Worm (Caenorhabditis elegans): Measurements from ENCODE around the gene F36D4.4.

ce11 chrV:9408869-9409268 lies 5.5 kb downstream of the F36D4.4 start:
- TF ChIP-seq snpc-4 (tag; optimal IDR thresholded peaks at IDR 0.05) (no peak), unc-62 (GFP tag; optimal IDR thresholded peaks at IDR 0.05) (no peak)

Data from whole organism, L1 larva.